Fruit fly (Drosophila melanogaster): ENCODE measurements around the gene CG15922.

The CG15922 gene

dm6 chr3R:20544952-20545351 is 15.1 kb downstream of the CG15922 start:
- TF ChIP-seq HLH106 (tag; optimal IDR thresholded peaks at IDR 0.05): no peak
- peak; percentile 17 for TF ChIP-seq brk (GFP tag; optimal IDR thresholded peaks at IDR 0.05)
- TF ChIP-seq Vsx2 (GFP tag; optimal IDR thresholded peaks at IDR 0.05; ENCODE audit: partially characterized antibody): no peak

dm6 chr3R:20543719-20544118 is 16.4 kb downstream of the CG15922 start:
- TF ChIP-seq N (GFP tag; optimal IDR thresholded peaks at IDR 0.05): no peak
- no peak for TF ChIP-seq pan (optimal IDR thresholded peaks at IDR 0.05)
- no peak for TF ChIP-seq OdsH (GFP tag; optimal IDR thresholded peaks at IDR 0.05)
- TF ChIP-seq CG32264 (GFP tag; optimal IDR thresholded peaks at IDR 0.05): no peak
- TF ChIP-seq Sp1 (GFP tag; optimal IDR thresholded peaks at IDR 0.05): no peak
- no peak for TF ChIP-seq h (GFP tag; optimal IDR thresholded peaks at IDR 0.05)
- TF ChIP-seq CrebA (GFP tag; optimal IDR thresholded peaks at IDR 0.05; ENCODE audit: borderline replicate concordance): no peak
- no peak for TF ChIP-seq sv (GFP tag; optimal IDR thresholded peaks at IDR 0.05)
- TF ChIP-seq tai (GFP tag; optimal IDR thresholded peaks at IDR 0.05): no peak
- no peak for TF ChIP-seq HLH106 (tag; optimal IDR thresholded peaks at IDR 0.05)
- TF ChIP-seq rgr (GFP tag; optimal IDR thresholded peaks at IDR 0.05): no peak
- TF ChIP-seq sage (GFP tag; optimal IDR thresholded peaks at IDR 0.05): no peak
- TF ChIP-seq Hr78 (GFP tag; optimal IDR thresholded peaks at IDR 0.05): no peak
- no peak for TF ChIP-seq Rel (GFP tag; optimal IDR thresholded peaks at IDR 0.05)
- no peak for TF ChIP-seq Rel (tag; optimal IDR thresholded peaks at IDR 0.05)
- no peak for TF ChIP-seq psq (GFP tag; optimal IDR thresholded peaks at IDR 0.05)
- no peak for TF ChIP-seq jim (GFP tag; optimal IDR thresholded peaks at IDR 0.05)
- TF ChIP-seq dmrt93B (GFP tag; optimal IDR thresholded peaks at IDR 0.05): no peak

- peak; percentile 37 for TF ChIP-seq psq (GFP tag; optimal IDR thresholded peaks at IDR 0.05)
- TF ChIP-seq lola (GFP tag; optimal IDR thresholded peaks at IDR 0.05): no peak
These were observed 16.9 kb downstream of the CG15922 start for dm6 chr3R:20543220-20543619.

- TF ChIP-seq brk (GFP tag; optimal IDR thresholded peaks at IDR 0.05) (peak; percentile 26), Sp1 (GFP tag; optimal IDR thresholded peaks at IDR 0.05) (peak; percentile 36), rgr (GFP tag; optimal IDR thresholded peaks at IDR 0.05) (peak; percentile 0), pan (optimal IDR thresholded peaks at IDR 0.05) (no peak), lola (GFP tag; optimal IDR thresholded peaks at IDR 0.05) (no peak), dsf (GFP tag; optimal IDR thresholded peaks at IDR 0.05; ENCODE audit: borderline replicate concordance) (peak; percentile 22), CG9705 (GFP tag; optimal IDR thresholded peaks at IDR 0.05) (peak; percentile 32), OdsH (GFP tag; optimal IDR thresholded peaks at IDR 0.05) (peak; percentile 33), Hnf4 (GFP tag; optimal IDR thresholded peaks at IDR 0.05) (peak; percentile 53), tai (GFP tag; optimal IDR thresholded peaks at IDR 0.05) (peak; percentile 43)
These were observed 17.6 kb downstream of the CG15922 start for dm6 chr3R:20542283-20543144.

dm6 chr3R:20534575-20534974 is 25.5 kb downstream of the CG15922 start, which contains the start of the genes MtnE and MtnD:
TSS of gene MtnE (minus strand) at chr3R:20534704.
TSS of gene MtnD (plus strand) at chr3R:20534962.
- TF ChIP-seq tai (GFP tag; optimal IDR thresholded peaks at IDR 0.05) (no peak), dsf (GFP tag; optimal IDR thresholded peaks at IDR 0.05; ENCODE audit: borderline replicate concordance) (no peak), ey (GFP tag; optimal IDR thresholded peaks at IDR 0.05) (no peak), h (GFP tag; optimal IDR thresholded peaks at IDR 0.05) (peak; percentile 78), sv (GFP tag; optimal IDR thresholded peaks at IDR 0.05) (no peak), Dif (GFP tag; optimal IDR thresholded peaks at IDR 0.05; ENCODE audit: partially characterized antibody) (peak; percentile 6), lola (GFP tag; optimal IDR thresholded peaks at IDR 0.05) (no peak), GATAd (GFP tag; optimal IDR thresholded peaks at IDR 0.05) (no peak), HLH106 (tag; optimal IDR thresholded peaks at IDR 0.05) (no peak), Sp1 (GFP tag; optimal IDR thresholded peaks at IDR 0.05) (no peak), usp (GFP tag; optimal IDR thresholded peaks at IDR 0.05) (no peak), N (GFP tag; optimal IDR thresholded peaks at IDR 0.05) (no peak), jim (GFP tag; optimal IDR thresholded peaks at IDR 0.05) (no peak), dmrt93B (GFP tag; optimal IDR thresholded peaks at IDR 0.05) (no peak), CG9705 (GFP tag; optimal IDR thresholded peaks at IDR 0.05) (no peak), Vsx2 (GFP tag; optimal IDR thresholded peaks at IDR 0.05; ENCODE audit: partially characterized antibody) (peak; percentile 83), CG32264 (GFP tag; optimal IDR thresholded peaks at IDR 0.05) (no peak), Mio (GFP tag; optimal IDR thresholded peaks at IDR 0.05) (no peak), CrebA (GFP tag; optimal IDR thresholded peaks at IDR 0.05; ENCODE audit: borderline replicate concordance) (no peak), Hnf4 (GFP tag; optimal IDR thresholded peaks at IDR 0.05) (no peak), br (GFP tag; optimal IDR thresholded peaks at IDR 0.05) (no peak), Jra (GFP tag; optimal IDR thresholded peaks at IDR 0.05) (no peak), pan (optimal IDR thresholded peaks at IDR 0.05) (no peak), foxo (GFP tag; optimal IDR thresholded peaks at IDR 0.05) (no peak), Abd-B (GFP tag; optimal IDR thresholded peaks at IDR 0.05) (no peak), Hr83 (GFP tag; optimal IDR thresholded peaks at IDR 0.05; ENCODE audit: poor library complexity, severe bottlenecking) (no peak), rgr (GFP tag; optimal IDR thresholded peaks at IDR 0.05) (no peak), brk (GFP tag; optimal IDR thresholded peaks at IDR 0.05) (no peak), fru (GFP tag; optimal IDR thresholded peaks at IDR 0.05) (peak; percentile 41), sage (GFP tag; optimal IDR thresholded peaks at IDR 0.05) (peak; percentile 45), OdsH (GFP tag; optimal IDR thresholded peaks at IDR 0.05) (no peak), dl (GFP tag; optimal IDR thresholded peaks at IDR 0.05; ENCODE audit: insufficient read depth in 1 of 2, partially characterized antibody in 2 of 2) (peak in 1 of 2 experiments; percentile 38), Myc (optimal IDR thresholded peaks at IDR 0.05) (no peak)

All from whole organism, wandering third instar larva.